Worm (Caenorhabditis elegans) whole organism, young adult: ENCODE measurements around the gene F49C12.1.

Source experiments
- B0336.3 ChIP-seq: fragments of 200-800 bp; sonication (Bioruptor generic); IDR thresholded peaks from 2 replicates; pipeline ENCODE4 v1.3.6; 2022; ENCODE audit warnings: missing genetic modification characterization, missing compliant biosample characterization
- C17E4.6 ChIP-seq: fragments of 200-800 bp; sonication (Bioruptor generic); IDR thresholded peaks from 2 replicates; pipeline ENCODE4 v1.3.6; 2022; ENCODE audit warnings: missing genetic modification reagents, missing genetic modification characterization, missing compliant biosample characterization
- F57C9.4 ChIP-seq: sonication (generic microtip); optimal IDR thresholded peaks from 2 replicates; lab custom pipeline; 2017; ENCODE audit warnings: mild to moderate bottlenecking, missing genetic modification characterization, missing compliant biosample characterization
- K12H6.12 ChIP-seq: fragments of 200-800 bp; sonication (Bioruptor generic); optimal IDR thresholded peaks from 2 replicates; lab custom pipeline; 2018; ENCODE audit warnings: mild to moderate bottlenecking, missing genetic modification characterization, missing compliant biosample characterization
- Y79H2A.3 ChIP-seq: fragments of 200-800 bp; sonication (Bioruptor generic); conservative IDR thresholded peaks from 2 replicates; pipeline ENCODE4 v1.3.6; 2022; ENCODE audit warnings: missing genetic modification reagents, missing genetic modification characterization, missing compliant biosample characterization
- akir-1 ChIP-seq: fragments of 200-800 bp; sonication (Bioruptor generic); optimal IDR thresholded peaks from 2 replicates; lab custom pipeline; 2018; ENCODE audit warnings: mild to moderate bottlenecking, missing genetic modification characterization, moderate library complexity, missing compliant biosample characterization
- ama-1 ChIP-seq, 3 experiments: fragments of 150-350 bp in 1 of 3; sonication (generic microtip) in 2 of 3; optimal IDR thresholded peaks; 2 replicates each; lab custom pipeline; 2014 to 2018; ENCODE audit warnings: missing biosample characterization in 2 of 3, missing genetic modification characterization in 2 of 3, missing genetic modification reagents in 2 of 3
- aptf-3 ChIP-seq: fragments of 200-800 bp; sonication (Bioruptor generic); IDR thresholded peaks from 2 replicates; pipeline ENCODE4 v1.3.6; 2022; ENCODE audit warnings: missing genetic modification characterization, missing compliant biosample characterization
- atf-7 ChIP-seq: sonication (generic microtip); optimal IDR thresholded peaks from 2 replicates; lab custom pipeline; 2017; ENCODE audit warnings: mild to moderate bottlenecking, missing genetic modification characterization, missing compliant biosample characterization
- athp-1 ChIP-seq: sonication (generic microtip); optimal IDR thresholded peaks from 2 replicates; lab custom pipeline; 2017; ENCODE audit warnings: mild to moderate bottlenecking, missing genetic modification characterization, missing compliant biosample characterization
- attf-3 ChIP-seq: fragments of 200-800 bp; sonication (Bioruptor generic); conservative IDR thresholded peaks from 2 replicates; pipeline ENCODE4 v1.3.6; 2022; ENCODE audit warnings: missing genetic modification reagents, missing genetic modification characterization, missing compliant biosample characterization
- bed-2 ChIP-seq: fragments of 200-800 bp; sonication (Bioruptor generic); IDR thresholded peaks from 2 replicates; pipeline ENCODE4 v1.3.6; 2022; ENCODE audit warnings: missing genetic modification reagents, missing genetic modification characterization, missing compliant biosample characterization
- ccch-3 ChIP-seq: fragments of 200-800 bp; sonication (Bioruptor generic); optimal IDR thresholded peaks from 2 replicates; lab custom pipeline; 2018; ENCODE audit warnings: mild to moderate bottlenecking, missing genetic modification characterization, missing compliant biosample characterization
- dox-1 ChIP-seq: fragments of 200-800 bp; sonication (Bioruptor generic); IDR thresholded peaks from 2 replicates; pipeline ENCODE4 v1.3.6; 2022; ENCODE audit warnings: missing genetic modification reagents, missing genetic modification characterization, missing compliant biosample characterization
- ekl-4 ChIP-seq: fragments of 200-800 bp; sonication (Bioruptor generic); IDR thresholded peaks from 2 replicates; pipeline ENCODE4 v1.3.6; 2022; ENCODE audit warnings: missing genetic modification reagents, missing genetic modification characterization, missing compliant biosample characterization
- ets-4 ChIP-seq: fragments of 200-800 bp; sonication (Bioruptor generic); optimal IDR thresholded peaks from 2 replicates; lab custom pipeline; 2018; ENCODE audit warnings: mild to moderate bottlenecking, missing genetic modification characterization, missing compliant biosample characterization
- hlh-12 ChIP-seq: sonication (generic microtip); optimal IDR thresholded peaks from 2 replicates; lab custom pipeline; 2016; ENCODE audit warnings: missing genetic modification characterization, missing compliant biosample characterization
- hmg-20 ChIP-seq: fragments of 200-800 bp; sonication (Bioruptor generic); IDR thresholded peaks from 2 replicates; pipeline ENCODE4 v1.3.6; 2022; ENCODE audit warnings: missing genetic modification reagents, missing genetic modification characterization, missing compliant biosample characterization
- let-607 ChIP-seq, 2 experiments: fragments of 200-800 bp in 1 of 2; sonication (Bioruptor generic) in 1 of 2; sonication (generic microtip) in 1 of 2; optimal IDR thresholded peaks; 2 replicates each; lab custom pipeline; 2016 to 2018; ENCODE audit warnings: mild to moderate bottlenecking in 2 of 2, missing compliant biosample characterization in 2 of 2, missing genetic modification characterization in 2 of 2, moderate library complexity in 2 of 2, missing genotype in 1 of 2
- lin-54 ChIP-seq: fragments of 200-800 bp; sonication (Bioruptor generic); optimal IDR thresholded peaks from 2 replicates; lab custom pipeline; 2018; ENCODE audit warnings: mild to moderate bottlenecking, missing genetic modification characterization, missing compliant biosample characterization
- lir-1 ChIP-seq: fragments of 200-800 bp; sonication (Bioruptor generic); conservative IDR thresholded peaks from 2 replicates; pipeline ENCODE4 v1.3.6; 2022; ENCODE audit warnings: missing genetic modification reagents, missing genetic modification characterization, missing compliant biosample characterization
- madf-6 ChIP-seq: fragments of 200-800 bp; sonication (Bioruptor generic); IDR thresholded peaks from 2 replicates; pipeline ENCODE4 v1.3.6; 2022; ENCODE audit warnings: missing genetic modification reagents, missing genetic modification characterization, missing compliant biosample characterization
- madf-8 ChIP-seq: fragments of 200-800 bp; sonication (Bioruptor generic); conservative IDR thresholded peaks from 2 replicates; pipeline ENCODE4 v1.3.6; 2022; ENCODE audit warnings: missing genetic modification reagents, missing genetic modification characterization, missing compliant biosample characterization
- mcd-1 ChIP-seq: fragments of 200-800 bp; sonication (Bioruptor generic); IDR thresholded peaks from 2 replicates; pipeline ENCODE4 v1.3.6; 2022; ENCODE audit warnings: missing genetic modification reagents, missing genetic modification characterization, missing compliant biosample characterization
- mes-4 ChIP-seq: sonication (generic microtip); optimal IDR thresholded peaks from 2 replicates; lab custom pipeline; 2016; ENCODE audit warnings: missing genotype, missing genetic modification characterization, missing compliant biosample characterization
- nhr-120 ChIP-seq: fragments of 200-800 bp; sonication (Bioruptor generic); IDR thresholded peaks from 2 replicates; pipeline ENCODE4 v1.3.6; 2022; ENCODE audit warnings: missing genetic modification characterization, missing compliant biosample characterization
- repo-1 ChIP-seq: sonication (generic microtip); optimal IDR thresholded peaks from 2 replicates; lab custom pipeline; 2017; ENCODE audit warnings: mild to moderate bottlenecking, missing genetic modification characterization, missing compliant biosample characterization
- rpc-1 ChIP-seq, 2 experiments: fragments of 150-350 bp in 1 of 2; sonication (generic microtip) in 1 of 2; optimal IDR thresholded peaks; 2 replicates each; lab custom pipeline; 2014 to 2018; ENCODE audit warnings: missing biosample characterization in 1 of 2, missing genetic modification characterization in 1 of 2, missing genetic modification reagents in 1 of 2, missing genotype in 1 of 2
- snpc-4 ChIP-seq, 5 experiments: fragments of 150-350 bp in 1 of 5; sonication (generic microtip) in 4 of 5; optimal IDR thresholded peaks; 2 replicates each; lab custom pipeline; 2014 to 2018; ENCODE audit warnings: missing genetic modification characterization in 5 of 5, missing biosample characterization in 3 of 5, antibody characterized with exemption in 2 of 5, mild to moderate bottlenecking in 2 of 5, missing compliant biosample characterization in 2 of 5, missing genotype in 2 of 5, moderate library complexity in 2 of 5, missing genetic modification reagents in 1 of 5
- somi-1 ChIP-seq: fragments of 200-800 bp; sonication (Bioruptor generic); optimal IDR thresholded peaks from 2 replicates; lab custom pipeline; 2018; ENCODE audit warnings: mild to moderate bottlenecking, missing genetic modification characterization, missing compliant biosample characterization
- tbx-9 ChIP-seq: sonication (generic microtip); optimal IDR thresholded peaks from 2 replicates; lab custom pipeline; 2016; ENCODE audit warnings: borderline replicate concordance, missing genetic modification characterization, inconsistent platforms, missing compliant biosample characterization
- unc-62 ChIP-seq: fragments of 150-350 bp; optimal IDR thresholded peaks from 2 replicates; lab custom pipeline; 2014; ENCODE audit warnings: missing biosample characterization, missing genetic modification reagents, missing genetic modification characterization
- zim-3 ChIP-seq: sonication (generic microtip); optimal IDR thresholded peaks from 2 replicates; lab custom pipeline; 2017; ENCODE audit warnings: mild to moderate bottlenecking, missing genetic modification characterization, moderate library complexity, missing compliant biosample characterization
- ztf-22 ChIP-seq: fragments of 200-800 bp; sonication (Bioruptor generic); optimal IDR thresholded peaks from 2 replicates; lab custom pipeline; 2018; ENCODE audit warnings: mild to moderate bottlenecking, missing genetic modification characterization, moderate library complexity, missing compliant biosample characterization
- ztf-6 ChIP-seq: fragments of 200-800 bp; sonication (Bioruptor generic); IDR thresholded peaks from 2 replicates; pipeline ENCODE4 v1.3.6; 2022; ENCODE audit warnings: missing genetic modification reagents, missing genetic modification characterization, missing compliant biosample characterization

F49C12.1 gene

ce11 chrIV:9259687-9260086, 36.5 kb downstream of the F49C12.1 start, which contains the start of gene Y11D7A.10:
Y11D7A.10 (minus strand) TSS chrIV:9259768.
- no peak for TF ChIP-seq rpc-1 (optimal IDR thresholded peaks at IDR 0.05; lab: Kevin White, UChicago)
- TF ChIP-seq rpc-1 (tag; optimal IDR thresholded peaks at IDR 0.05; lab: Kevin White, UChicago): no peak
- no peak for TF ChIP-seq aptf-3
- no peak for TF ChIP-seq unc-62 (GFP tag; lab: Kevin White, UChicago)
- TF ChIP-seq F57C9.4 (tag; lab: Kevin White, UChicago): no peak
- no peak for TF ChIP-seq zim-3 (tag; lab: Kevin White, UChicago)
- no peak for TF ChIP-seq Y79H2A.3 (GFP tag; lab: Robert Waterston, UW)
- no peak for TF ChIP-seq lin-54 (GFP tag; lab: Kevin White, UChicago)
- no peak for TF ChIP-seq athp-1 (tag; lab: Kevin White, UChicago)
- TF ChIP-seq tbx-9: no peak
- no peak for TF ChIP-seq C17E4.6 (GFP tag; lab: Robert Waterston, UW)
- no peak for TF ChIP-seq let-607 (tag; optimal IDR thresholded peaks at IDR 0.05; lab: Kevin White, UChicago)
- no peak for TF ChIP-seq hlh-12 (tag; lab: Kevin White, UChicago)
- no peak for TF ChIP-seq nhr-120
- TF ChIP-seq mes-4 (tag; lab: Kevin White, UChicago): no peak
- no peak for TF ChIP-seq ztf-6
- no peak for TF ChIP-seq mcd-1 (GFP tag; lab: Robert Waterston, UW)
- no peak for TF ChIP-seq B0336.3 (GFP tag; lab: Robert Waterston, UW)
- TF ChIP-seq dox-1 (GFP tag; lab: Robert Waterston, UW): no peak

ce11 chrIV:9258547-9258946, 37.6 kb downstream of the F49C12.1 start:
- TF ChIP-seq ekl-4 (peak; percentile 24; the same call in 1 of the 2 replicates), repo-1 (tag; lab: Kevin White, UChicago) (no peak), attf-3 (0 out of 2 replicates have a peak, but pooled peaks have one; percentile 21), ama-1 (optimal IDR thresholded peaks at IDR 0.05; lab: Kevin White, UChicago) (peak; percentile 69), ama-1 (GFP tag; optimal IDR thresholded peaks at IDR 0.05; lab: Kevin White, UChicago) (no peak), somi-1 (no peak), madf-6 (GFP tag; lab: Robert Waterston, UW) (0 out of 2 replicates have a peak, but pooled peaks have one; percentile 21), snpc-4 (GFP tag; optimal IDR thresholded peaks at IDR 0.05; lab: Kevin White, UChicago) (no peak), snpc-4 (tag; optimal IDR thresholded peaks at IDR 0.05; lab: Kevin White, UChicago) (peak in 1 of 4 experiments; percentile 11)

- TF ChIP-seq ccch-3 (GFP tag; lab: Kevin White, UChicago): no peak
- TF ChIP-seq mes-4 (tag; lab: Kevin White, UChicago): no peak
- no peak for TF ChIP-seq Y79H2A.3 (GFP tag; lab: Robert Waterston, UW)
- no peak for TF ChIP-seq somi-1
- no peak for TF ChIP-seq ets-4 (GFP tag; lab: Kevin White, UChicago)
- TF ChIP-seq ama-1 (optimal IDR thresholded peaks at IDR 0.05; lab: Kevin White, UChicago): no peak
- no peak for TF ChIP-seq ama-1 (GFP tag; optimal IDR thresholded peaks at IDR 0.05; lab: Kevin White, UChicago)
- no peak for TF ChIP-seq ztf-22 (GFP tag; lab: Kevin White, UChicago)
- TF ChIP-seq madf-8: no peak
- no peak for TF ChIP-seq lir-1 (GFP tag; lab: Robert Waterston, UW)
- TF ChIP-seq bed-2: no peak
- no peak for TF ChIP-seq hmg-20 (GFP tag; lab: Robert Waterston, UW)
- TF ChIP-seq atf-7 (tag; lab: Kevin White, UChicago): no peak
- no peak for TF ChIP-seq akir-1 (GFP tag; lab: Kevin White, UChicago)
- no peak for TF ChIP-seq K12H6.12
Observed at ce11 chrIV:9256865-9257264, 39.3 kb downstream of the F49C12.1 start.
